Fruit fly (Drosophila melanogaster): ENCODE data around the gene CG1943.

The CG1943 gene

DNA sequence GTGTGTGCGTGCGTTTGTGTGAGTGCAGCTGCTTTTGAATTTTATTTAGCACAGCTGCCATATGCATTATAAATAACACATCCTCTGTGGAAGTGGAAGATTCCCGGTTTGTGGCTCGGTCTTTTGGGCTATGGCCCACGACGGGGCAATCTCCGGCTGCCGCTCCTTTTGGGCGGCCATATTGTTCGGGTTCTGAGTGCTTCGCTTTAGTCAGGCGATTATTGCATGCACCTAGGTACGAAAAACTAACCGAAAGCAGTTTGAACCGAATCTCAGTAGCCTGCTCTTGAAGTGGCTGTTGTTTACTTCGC, 411 bp downstream of the CG1943 start:
- TF ChIP-seq Vsx2 (GFP tag; optimal IDR thresholded peaks at IDR 0.05; ENCODE audit: partially characterized antibody) (no peak), dsf (GFP tag; optimal IDR thresholded peaks at IDR 0.05; ENCODE audit: borderline replicate concordance) (no peak), usp (GFP tag; optimal IDR thresholded peaks at IDR 0.05) (no peak), CG9705 (GFP tag; optimal IDR thresholded peaks at IDR 0.05) (no peak), br (GFP tag; optimal IDR thresholded peaks at IDR 0.05) (no peak), Mio (GFP tag; optimal IDR thresholded peaks at IDR 0.05) (no peak), dmrt93B (GFP tag; optimal IDR thresholded peaks at IDR 0.05) (no peak), h (GFP tag; optimal IDR thresholded peaks at IDR 0.05) (no peak), fru (GFP tag; optimal IDR thresholded peaks at IDR 0.05) (no peak), foxo (GFP tag; optimal IDR thresholded peaks at IDR 0.05) (no peak), jim (GFP tag; optimal IDR thresholded peaks at IDR 0.05) (no peak), GATAd (GFP tag; optimal IDR thresholded peaks at IDR 0.05) (no peak), Dfd (GFP tag; optimal IDR thresholded peaks at IDR 0.05) (no peak), Hr78 (GFP tag; optimal IDR thresholded peaks at IDR 0.05) (no peak)

DNA sequence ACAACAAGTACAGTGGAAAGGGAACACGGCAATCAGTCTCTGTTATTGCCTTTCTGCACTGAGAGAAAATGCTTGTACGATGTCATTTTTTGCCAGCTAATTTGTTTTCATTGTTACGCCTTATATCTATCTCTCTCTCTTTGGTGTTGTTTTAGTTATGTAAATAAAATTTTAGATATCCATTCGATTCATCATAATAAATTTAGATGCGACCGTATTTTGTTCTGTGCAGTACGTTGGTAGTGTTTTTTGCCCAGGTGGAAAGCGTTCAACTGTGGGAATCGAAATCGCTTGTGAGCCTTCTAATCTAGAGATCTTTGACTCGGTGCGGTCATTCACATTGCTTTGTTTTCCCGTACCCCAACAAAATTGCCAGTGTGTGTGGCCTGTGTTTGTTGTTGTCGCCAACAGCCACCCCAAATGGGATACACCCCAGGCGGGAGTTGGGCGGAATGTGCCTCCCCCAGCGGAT, 1.1 kb downstream of the CG1943 start:
- TF ChIP-seq Abd-B (GFP tag; optimal IDR thresholded peaks at IDR 0.05) (no peak), br (GFP tag; optimal IDR thresholded peaks at IDR 0.05) (peak; percentile 97), CG9705 (GFP tag; optimal IDR thresholded peaks at IDR 0.05) (peak; percentile 83), Hr78 (GFP tag; optimal IDR thresholded peaks at IDR 0.05) (no peak), sv (GFP tag; optimal IDR thresholded peaks at IDR 0.05) (peak; percentile 90), Jra (GFP tag; optimal IDR thresholded peaks at IDR 0.05) (peak; percentile 91), dmrt93B (GFP tag; optimal IDR thresholded peaks at IDR 0.05) (peak; percentile 86), woc (GFP tag; optimal IDR thresholded peaks at IDR 0.05) (peak; percentile 88), usp (GFP tag; optimal IDR thresholded peaks at IDR 0.05) (no peak), jim (GFP tag; optimal IDR thresholded peaks at IDR 0.05) (peak; percentile 19), HLH106 (tag; optimal IDR thresholded peaks at IDR 0.05) (peak; percentile 94), psq (GFP tag; optimal IDR thresholded peaks at IDR 0.05) (peak; percentile 93), Rel (GFP tag; optimal IDR thresholded peaks at IDR 0.05) (peak; percentile 68), Rel (tag; optimal IDR thresholded peaks at IDR 0.05) (peak; percentile 84), GATAd (GFP tag; optimal IDR thresholded peaks at IDR 0.05) (no peak), dsf (GFP tag; optimal IDR thresholded peaks at IDR 0.05; ENCODE audit: borderline replicate concordance) (peak; percentile 75), Dfd (GFP tag; optimal IDR thresholded peaks at IDR 0.05) (no peak), tai (GFP tag; optimal IDR thresholded peaks at IDR 0.05) (no peak), Myc (optimal IDR thresholded peaks at IDR 0.05) (no peak), sage (GFP tag; optimal IDR thresholded peaks at IDR 0.05) (peak; percentile 83), ey (GFP tag; optimal IDR thresholded peaks at IDR 0.05) (peak; percentile 97), brk (GFP tag; optimal IDR thresholded peaks at IDR 0.05) (peak; percentile 91), fru (GFP tag; optimal IDR thresholded peaks at IDR 0.05) (peak; percentile 97), rgr (GFP tag; optimal IDR thresholded peaks at IDR 0.05) (peak; percentile 97), OdsH (GFP tag; optimal IDR thresholded peaks at IDR 0.05) (peak; percentile 96), Dif (GFP tag; optimal IDR thresholded peaks at IDR 0.05; ENCODE audit: partially characterized antibody) (no peak), dl (GFP tag; optimal IDR thresholded peaks at IDR 0.05; ENCODE audit: insufficient read depth in 1 of 2, partially characterized antibody in 2 of 2) (no peak), Sp1 (GFP tag; optimal IDR thresholded peaks at IDR 0.05) (peak; percentile 94), h (GFP tag; optimal IDR thresholded peaks at IDR 0.05) (peak; percentile 98), N (GFP tag; optimal IDR thresholded peaks at IDR 0.05) (no peak), lola (GFP tag; optimal IDR thresholded peaks at IDR 0.05) (no peak), CG32264 (GFP tag; optimal IDR thresholded peaks at IDR 0.05) (peak; percentile 89), pan (optimal IDR thresholded peaks at IDR 0.05) (no peak), Hr83 (GFP tag; optimal IDR thresholded peaks at IDR 0.05; ENCODE audit: poor library complexity, severe bottlenecking) (peak; percentile 57), CrebA (GFP tag; optimal IDR thresholded peaks at IDR 0.05; ENCODE audit: borderline replicate concordance) (no peak), Vsx2 (GFP tag; optimal IDR thresholded peaks at IDR 0.05; ENCODE audit: partially characterized antibody) (no peak), Hnf4 (GFP tag; optimal IDR thresholded peaks at IDR 0.05) (peak; percentile 96), foxo (GFP tag; optimal IDR thresholded peaks at IDR 0.05) (peak; percentile 86 to 97), Mio (GFP tag; optimal IDR thresholded peaks at IDR 0.05) (peak; percentile 78)

All from whole organism, wandering third instar larva.